Fruit fly (Drosophila melanogaster) whole organism, wandering third instar larva: Measurements from ENCODE around the gene AIF.

Source experiments
- Abd-B ChIP-seq: fragments of >200 bp; optimal IDR thresholded peaks from 2 replicates; lab custom pipeline; 2017; ENCODE audit warnings: missing biosample characterization, missing genetic modification characterization
- CG32264 ChIP-seq: fragments of 200-800 bp; sonication (Bioruptor generic); optimal IDR thresholded peaks from 2 replicates; lab custom pipeline; 2016; ENCODE audit warnings: missing biosample characterization, missing genetic modification characterization
- CrebA ChIP-seq: fragments of 200-800 bp; sonication (Bioruptor generic); optimal IDR thresholded peaks from 2 replicates; lab custom pipeline; 2016; ENCODE audit warnings: missing biosample characterization, mild to moderate bottlenecking, missing genetic modification characterization, borderline replicate concordance
- Dfd ChIP-seq: fragments of >200 bp; optimal IDR thresholded peaks from 2 replicates; lab custom pipeline; 2017; ENCODE audit warnings: missing biosample characterization, missing genetic modification characterization
- Dif ChIP-seq: fragments of 200-275, 200-300 bp; sonication (Bioruptor generic); optimal IDR thresholded peaks from 2 replicates; lab custom pipeline; 2018; ENCODE audit warnings: missing biosample characterization, missing genetic modification characterization; ENCODE audit not compliant: partially characterized antibody
- GATAd ChIP-seq: sonication (Bioruptor generic); optimal IDR thresholded peaks from 2 replicates; lab custom pipeline; 2016; ENCODE audit warnings: missing biosample characterization, missing genetic modification characterization
- HLH106 ChIP-seq: fragments of 200-800 bp; optimal IDR thresholded peaks from 3 replicates; lab custom pipeline; 2019; ENCODE audit warnings: missing biosample characterization, mild to moderate bottlenecking, missing genetic modification characterization, moderate library complexity
- Hnf4 ChIP-seq: fragments of 200-800 bp; sonication (Bioruptor generic); optimal IDR thresholded peaks from 2 replicates; lab custom pipeline; 2016; ENCODE audit warnings: missing biosample characterization, mild to moderate bottlenecking, missing genetic modification characterization
- Hr78 ChIP-seq: fragments of >200 bp; optimal IDR thresholded peaks from 2 replicates; lab custom pipeline; 2017; ENCODE audit warnings: missing biosample characterization, missing genetic modification characterization
- Hr83 ChIP-seq: fragments of 200-300 bp; sonication (Bioruptor generic); optimal IDR thresholded peaks from 2 replicates; lab custom pipeline; 2016; ENCODE audit warnings: missing biosample characterization, mild to moderate bottlenecking, missing genetic modification characterization, moderate library complexity; ENCODE audit not compliant: poor library complexity, severe bottlenecking
- Jra ChIP-seq: sonication (Bioruptor generic); optimal IDR thresholded peaks from 2 replicates; lab custom pipeline; 2016; ENCODE audit warnings: missing biosample characterization, missing genetic modification characterization
- Mio ChIP-seq: sonication (Bioruptor generic); optimal IDR thresholded peaks from 2 replicates; lab custom pipeline; 2016; ENCODE audit warnings: missing biosample characterization, missing genetic modification characterization
- Myc ChIP-seq: fragments of >200 bp; optimal IDR thresholded peaks from 2 replicates; lab custom pipeline; 2017
- N ChIP-seq: fragments of >200 bp; optimal IDR thresholded peaks from 2 replicates; lab custom pipeline; 2018; ENCODE audit warnings: missing biosample characterization, missing external identifiers, missing genetic modification characterization
- Rel ChIP-seq, 2 experiments: fragments of 200-800 bp; sonication (Bioruptor generic) in 1 of 2; optimal IDR thresholded peaks; 2 replicates in 1 of 2; 3 replicates in 1 of 2; lab custom pipeline; 2016 to 2019; ENCODE audit warnings: mild to moderate bottlenecking in 2 of 2, missing biosample characterization in 2 of 2, missing genetic modification characterization in 2 of 2, moderate library complexity in 1 of 2
- Sp1 ChIP-seq: fragments of 200-800 bp; sonication (Bioruptor generic); optimal IDR thresholded peaks from 3 replicates; lab custom pipeline; 2019; ENCODE audit warnings: missing biosample characterization, mild to moderate bottlenecking, missing genetic modification characterization, moderate library complexity
- Vsx2 ChIP-seq: fragments of 200-300, 225-300 bp; sonication (Bioruptor generic); optimal IDR thresholded peaks from 2 replicates; lab custom pipeline; 2018; ENCODE audit warnings: missing biosample characterization, missing genetic modification characterization; ENCODE audit not compliant: partially characterized antibody
- br ChIP-seq: fragments of 200-800 bp; sonication (Bioruptor generic); optimal IDR thresholded peaks from 2 replicates; lab custom pipeline; 2016; ENCODE audit warnings: missing biosample characterization, missing genetic modification characterization
- brk ChIP-seq: fragments of 200-800 bp; sonication (Bioruptor generic); optimal IDR thresholded peaks from 2 replicates; lab custom pipeline; 2016; ENCODE audit warnings: missing biosample characterization, mild to moderate bottlenecking, missing genetic modification characterization
- dl ChIP-seq, 2 experiments: fragments of 175-275, 200-275 bp in 1 of 2; fragments of 200-275 bp in 1 of 2; sonication (Bioruptor generic); optimal IDR thresholded peaks; lab custom pipeline; 2018; ENCODE audit warnings: mild to moderate bottlenecking in 2 of 2, missing biosample characterization in 2 of 2, missing genetic modification characterization in 2 of 2, moderate library complexity in 2 of 2; ENCODE audit not compliant: partially characterized antibody in 2 of 2, insufficient read depth in 1 of 2
- dmrt93B ChIP-seq: fragments of 200-800 bp; sonication (Bioruptor generic); optimal IDR thresholded peaks from 2 replicates; lab custom pipeline; 2018; ENCODE audit warnings: missing biosample characterization, mild to moderate bottlenecking, missing genetic modification characterization
- ey ChIP-seq: fragments of 200-800 bp; sonication (Bioruptor generic); optimal IDR thresholded peaks from 2 replicates; lab custom pipeline; 2016; ENCODE audit warnings: missing biosample characterization, missing genetic modification characterization
- foxo ChIP-seq, 2 experiments: fragments of 200-800 bp; sonication (Bioruptor generic); optimal IDR thresholded peaks; 2 replicates in 1 of 2; 3 replicates in 1 of 2; lab custom pipeline; 2016 to 2017; ENCODE audit warnings: missing biosample characterization in 2 of 2, missing genetic modification characterization in 2 of 2
- fru ChIP-seq: fragments of 200-800 bp; sonication (Bioruptor generic); optimal IDR thresholded peaks from 3 replicates; lab custom pipeline; 2016; ENCODE audit warnings: missing biosample characterization, mild to moderate bottlenecking, missing genetic modification characterization
- h ChIP-seq: fragments of 200-800 bp; sonication (Bioruptor generic); optimal IDR thresholded peaks from 3 replicates; lab custom pipeline; 2016; ENCODE audit warnings: missing biosample characterization, mild to moderate bottlenecking, missing genetic modification characterization
- lola ChIP-seq: fragments of >200 bp; optimal IDR thresholded peaks from 2 replicates; lab custom pipeline; 2017; ENCODE audit warnings: missing biosample characterization, missing genetic modification characterization
- rgr ChIP-seq: fragments of 200-800 bp; sonication (Bioruptor generic); optimal IDR thresholded peaks from 3 replicates; lab custom pipeline; 2016; ENCODE audit warnings: missing biosample characterization, mild to moderate bottlenecking, missing genetic modification characterization
- sv ChIP-seq: fragments of 200-800 bp; sonication (Bioruptor generic); optimal IDR thresholded peaks from 3 replicates; lab custom pipeline; 2016; ENCODE audit warnings: missing biosample characterization, missing genetic modification characterization
- usp ChIP-seq: fragments of >200 bp; optimal IDR thresholded peaks from 2 replicates; lab custom pipeline; 2017; ENCODE audit warnings: missing biosample characterization, missing genetic modification characterization
- woc ChIP-seq: sonication (Bioruptor generic); optimal IDR thresholded peaks from 2 replicates; lab custom pipeline; 2016; ENCODE audit warnings: missing biosample characterization, mild to moderate bottlenecking, missing genetic modification characterization

AIF gene

dm6 chr2L:2130157-2130987 lies 21.2 kb upstream of the AIF start, which contains the start of gene Glyp (continued):
- TF ChIP-seq Hr83 (GFP tag; lab: Kevin White, UChicago) (peak; percentile 73), sv (GFP tag; lab: Kevin White, UChicago) (peak; percentile 95), Dfd (GFP tag; lab: Kevin White, UChicago) (no peak), Hr78 (GFP tag; lab: Kevin White, UChicago) (no peak), CG32264 (GFP tag; lab: Kevin White, UChicago) (peak; percentile 77), Myc (no peak), Abd-B (GFP tag; lab: Kevin White, UChicago) (no peak), CrebA (GFP tag; lab: Kevin White, UChicago) (no peak), woc (GFP tag; lab: Kevin White, UChicago) (peak; percentile 94)

- TF ChIP-seq ey (GFP tag; lab: Kevin White, UChicago), result no peak
- peak; percentile 3 for TF ChIP-seq fru
- no peak for TF ChIP-seq Jra (GFP tag; lab: Kevin White, UChicago)
- TF ChIP-seq woc (GFP tag; lab: Kevin White, UChicago), result no peak
- no peak for TF ChIP-seq Vsx2 (GFP tag; lab: Kevin White, UChicago)
- peak in 1 of 2 experiments; percentile 35 for TF ChIP-seq foxo (GFP tag; optimal IDR thresholded peaks at IDR 0.05; lab: Kevin White, UChicago)
- no peak for TF ChIP-seq N (GFP tag; lab: Kevin White, UChicago)
- TF ChIP-seq dmrt93B (GFP tag; lab: Kevin White, UChicago), result no peak
- no peak for TF ChIP-seq GATAd (GFP tag; lab: Kevin White, UChicago)
- peak; percentile 19 for TF ChIP-seq Hnf4
- TF ChIP-seq rgr (GFP tag; lab: Kevin White, UChicago), result peak; percentile 4
- TF ChIP-seq h (GFP tag; lab: Kevin White, UChicago), result peak; percentile 19
- TF ChIP-seq Hr83 (GFP tag; lab: Kevin White, UChicago), result no peak
Observed at dm6 chr2L:2131449-2132109, 20.0 kb upstream of the AIF start.

- TF ChIP-seq dl (GFP tag; optimal IDR thresholded peaks at IDR 0.05; lab: Kevin White, UChicago; ENCODE audit: insufficient read depth in 1 of 2, partially characterized antibody in 2 of 2), result no peak
- no peak for TF ChIP-seq h (GFP tag; lab: Kevin White, UChicago)
- no peak for TF ChIP-seq usp (GFP tag; lab: Kevin White, UChicago)
- no peak for TF ChIP-seq Hnf4
- TF ChIP-seq Dif, result no peak
- no peak for TF ChIP-seq fru
- no peak for TF ChIP-seq N (GFP tag; lab: Kevin White, UChicago)
- TF ChIP-seq woc (GFP tag; lab: Kevin White, UChicago), result no peak
- no peak for TF ChIP-seq br (GFP tag; lab: Kevin White, UChicago)
- no peak for TF ChIP-seq Mio (GFP tag; lab: Kevin White, UChicago)
- TF ChIP-seq HLH106 (tag; lab: Kevin White, UChicago), result no peak
- no peak for TF ChIP-seq Dfd (GFP tag; lab: Kevin White, UChicago)
- TF ChIP-seq rgr (GFP tag; lab: Kevin White, UChicago), result no peak
- no peak for TF ChIP-seq Rel (GFP tag; optimal IDR thresholded peaks at IDR 0.05; lab: Kevin White, UChicago)
- no peak for TF ChIP-seq Rel (tag; optimal IDR thresholded peaks at IDR 0.05; lab: Kevin White, UChicago)
- TF ChIP-seq sv (GFP tag; lab: Kevin White, UChicago), result no peak
- TF ChIP-seq Sp1, result no peak
- TF ChIP-seq brk, result no peak
Observed at dm6 chr2L:2132215-2132614, 19.3 kb upstream of the AIF start.

DNA sequence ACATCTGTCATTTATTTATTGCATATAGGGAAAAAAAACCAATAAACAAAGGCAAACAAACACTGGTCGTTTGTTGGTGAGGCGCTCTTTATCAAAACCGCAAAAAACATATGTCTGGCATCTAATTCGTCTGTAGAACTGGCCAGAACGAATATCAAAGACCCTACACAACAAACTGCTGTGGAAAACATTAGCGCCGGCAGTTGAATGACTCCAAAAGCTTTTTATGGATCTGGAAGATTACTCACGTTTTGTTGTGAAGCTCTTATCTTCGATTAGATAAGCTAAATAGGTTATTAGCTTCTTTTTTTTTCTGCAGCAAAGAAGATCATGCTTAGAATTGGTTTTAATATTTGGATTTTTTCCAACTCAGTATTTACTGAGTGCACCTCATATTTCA lies 18.5 kb upstream of the AIF start:
- TF ChIP-seq fru (no peak), ey (GFP tag; lab: Kevin White, UChicago) (peak; percentile 39), HLH106 (tag; lab: Kevin White, UChicago) (no peak), Mio (GFP tag; lab: Kevin White, UChicago) (no peak), Vsx2 (GFP tag; lab: Kevin White, UChicago) (peak; percentile 48), lola (GFP tag; lab: Kevin White, UChicago) (no peak)
